Worm (Caenorhabditis elegans) whole organism, L4 larva: ENCODE measurements around the gene K01A12.3.

Source experiments
- ceh-82 ChIP-seq: sonication (generic microtip); optimal IDR thresholded peaks from 2 replicates; lab custom pipeline; 2017; ENCODE audit warnings: missing biosample characterization, missing genetic modification characterization
- tag-97 ChIP-seq: fragments of 200-800 bp; sonication (Bioruptor generic); IDR thresholded peaks from 2 replicates; pipeline ENCODE4 v1.3.6; 2022; ENCODE audit warnings: missing genetic modification characterization, missing compliant biosample characterization

ce11 chrX:8612278-8612677 is 12.7 kb downstream of the K01A12.3 start:
- TF ChIP-seq ceh-82 (tag; lab: Kevin White, UChicago) (no peak), tag-97 (GFP tag; lab: Robert Waterston, UW) (no peak)
